Fruit fly (Drosophila melanogaster) whole organism, embryonic: ENCODE data around the gene CG43051.
A peak's percentile ranks its signal among the peaks of the same experiment; 100 is the strongest.

Experiments
- B-H1 ChIP-seq: fragments of 200-800 bp; sonication (Bioruptor generic); IDR thresholded peaks from 3 replicates; pipeline ENCODE4 v1.3.6; 2022; ENCODE audit warnings: missing biosample characterization, missing genetic modification characterization
- B-H2 ChIP-seq: fragments of 200-800 bp; sonication (Bioruptor generic); optimal IDR thresholded peaks from 2 replicates; lab custom pipeline; 2018; ENCODE audit warnings: missing biosample characterization, mild to moderate bottlenecking, missing genetic modification characterization
- BtbVII ChIP-seq: fragments of 200-800 bp; sonication (Bioruptor generic); optimal IDR thresholded peaks from 3 replicates; lab custom pipeline; 2017; ENCODE audit warnings: missing biosample characterization, mild to moderate bottlenecking, missing genetic modification characterization
- CG1024 ChIP-seq: fragments of 200-800 bp; sonication (Bioruptor generic); IDR thresholded peaks from 2 replicates; pipeline ENCODE4 v1.3.6; 2022; ENCODE audit warnings: missing biosample characterization, missing genetic modification characterization
- CG10366 ChIP-seq: fragments of 200-800 bp; sonication (Bioruptor generic); IDR thresholded peaks from 2 replicates; pipeline ENCODE4 v1.3.6; 2022; ENCODE audit warnings: missing biosample characterization, missing genetic modification characterization
- CG10654 ChIP-seq: fragments of 200-800 bp; sonication (Bioruptor generic); optimal IDR thresholded peaks from 2 replicates; lab custom pipeline; 2016; ENCODE audit warnings: missing biosample characterization, missing genetic modification characterization
- CG12155 ChIP-seq: fragments of 200-800 bp; sonication (Bioruptor generic); optimal IDR thresholded peaks from 3 replicates; lab custom pipeline; 2016; ENCODE audit warnings: missing biosample characterization, missing genetic modification characterization
- CG1233 ChIP-seq: fragments of 200-800 bp; sonication (Bioruptor generic); optimal IDR thresholded peaks from 4 replicates; lab custom pipeline; 2018; ENCODE audit warnings: missing biosample characterization, mild to moderate bottlenecking, missing genetic modification characterization
- CG12769 ChIP-seq: fragments of 200-800 bp; sonication (Bioruptor generic); optimal IDR thresholded peaks from 2 replicates; lab custom pipeline; 2019; ENCODE audit warnings: missing biosample characterization, mild to moderate bottlenecking, missing genetic modification characterization, moderate library complexity
- CG13894 ChIP-seq: fragments of 200-800 bp; sonication (Bioruptor generic); optimal IDR thresholded peaks from 3 replicates; lab custom pipeline; 2018; ENCODE audit warnings: missing biosample characterization, mild to moderate bottlenecking, missing genetic modification characterization, moderate library complexity
- CG14710 ChIP-seq: fragments of 200-800 bp; sonication (Bioruptor generic); optimal IDR thresholded peaks from 3 replicates; lab custom pipeline; 2019; ENCODE audit warnings: missing biosample characterization, mild to moderate bottlenecking, missing genetic modification characterization, moderate library complexity
- CG14860 ChIP-seq: fragments of 200-800 bp; sonication (Bioruptor generic); IDR thresholded peaks from 3 replicates; pipeline ENCODE4 v1.3.6; 2022; ENCODE audit warnings: missing biosample characterization, missing genetic modification characterization; ENCODE audit not compliant: partially characterized antibody
- CG18599 ChIP-seq: fragments of 200-800 bp; sonication (Bioruptor generic); optimal IDR thresholded peaks from 3 replicates; lab custom pipeline; 2017; ENCODE audit warnings: missing biosample characterization, missing genetic modification characterization, mild to moderate bottlenecking, moderate library complexity, missing genetic modification reagents
- CG3065 ChIP-seq: fragments of 200-800 bp; sonication (Bioruptor generic); optimal IDR thresholded peaks from 2 replicates; lab custom pipeline; 2016; ENCODE audit warnings: missing biosample characterization, missing genetic modification characterization
- CG32532 ChIP-seq: fragments of 200-800 bp; sonication (Bioruptor generic); IDR thresholded peaks from 2 replicates; pipeline ENCODE4 v1.3.6; 2022; ENCODE audit warnings: missing biosample characterization, missing genetic modification characterization
- CG3281 ChIP-seq: fragments of 200-800 bp; sonication (Bioruptor generic); optimal IDR thresholded peaks from 3 replicates; lab custom pipeline; 2017; ENCODE audit warnings: missing biosample characterization, mild to moderate bottlenecking, missing genetic modification characterization
- CG34376 ChIP-seq: fragments of 200-800 bp; sonication (Bioruptor generic); optimal IDR thresholded peaks from 2 replicates; lab custom pipeline; 2018; ENCODE audit warnings: missing biosample characterization, mild to moderate bottlenecking, missing genetic modification characterization
- CG4328 ChIP-seq: fragments of 200-800 bp; sonication (Bioruptor generic); optimal IDR thresholded peaks from 3 replicates; lab custom pipeline; 2017; ENCODE audit warnings: missing biosample characterization, missing genetic modification reagents, missing genetic modification characterization
- CG4404 ChIP-seq: fragments of 200-800 bp; sonication (Bioruptor generic); IDR thresholded peaks from 2 replicates; pipeline ENCODE4 v1.3.6; 2022; ENCODE audit warnings: missing biosample characterization, missing genetic modification characterization
- CG4730 ChIP-seq: fragments of 200-800 bp; sonication (Bioruptor generic); IDR thresholded peaks from 2 replicates; pipeline ENCODE4 v1.3.6; 2022; ENCODE audit warnings: missing biosample characterization, missing genetic modification characterization
- CG5180 ChIP-seq: fragments of 200-800 bp; sonication (Bioruptor generic); optimal IDR thresholded peaks from 3 replicates; lab custom pipeline; 2017; ENCODE audit warnings: missing biosample characterization, missing genetic modification characterization, mild to moderate bottlenecking, moderate library complexity, missing genetic modification reagents
- CG6654 ChIP-seq: fragments of 200-800 bp; sonication (Bioruptor generic); optimal IDR thresholded peaks from 2 replicates; lab custom pipeline; 2017; ENCODE audit warnings: missing biosample characterization, mild to moderate bottlenecking, missing genetic modification characterization
- CG9215 ChIP-seq: fragments of 200-800 bp; sonication (Bioruptor generic); IDR thresholded peaks from 2 replicates; pipeline ENCODE4 v1.3.6; 2022; ENCODE audit warnings: missing biosample characterization, missing genetic modification characterization
- CG9932 ChIP-seq: fragments of 200-800 bp; sonication (Bioruptor generic); IDR thresholded peaks from 2 replicates; pipeline ENCODE4 v1.3.6; 2022; ENCODE audit warnings: missing biosample characterization, missing genetic modification characterization
- CkIIα-i1 ChIP-seq: fragments of 200-800 bp; sonication (Bioruptor generic); IDR thresholded peaks from 2 replicates; pipeline ENCODE4 v1.3.6; 2022; ENCODE audit warnings: missing biosample characterization, missing genetic modification characterization
- Dll ChIP-seq: fragments of 200-800 bp; sonication (Bioruptor generic); IDR thresholded peaks from 4 replicates; pipeline ENCODE4 v1.3.6; 2022; ENCODE audit warnings: missing biosample characterization, missing genetic modification characterization; ENCODE audit not compliant: partially characterized antibody
- ERR ChIP-seq: fragments of 200-800 bp; sonication (Bioruptor generic); optimal IDR thresholded peaks from 2 replicates; lab custom pipeline; 2016; ENCODE audit warnings: missing biosample characterization, missing genetic modification characterization
- Ets97D ChIP-seq: fragments of 200-800 bp; sonication (Bioruptor generic); optimal IDR thresholded peaks from 3 replicates; lab custom pipeline; 2016; ENCODE audit warnings: missing biosample characterization, missing genetic modification characterization
- Med ChIP-seq: fragments of 200-800 bp; sonication (Bioruptor generic); peaks from one replicate; lab custom pipeline; 2016; ENCODE audit warnings: missing biosample characterization, missing genetic modification characterization, mild to moderate bottlenecking, inconsistent platforms, moderate library complexity
- Six4 ChIP-seq: fragments of 200-800 bp; sonication (Bioruptor generic); optimal IDR thresholded peaks from 2 replicates; lab custom pipeline; 2016; ENCODE audit warnings: missing biosample characterization, missing genetic modification characterization
- Sry-δ ChIP-seq: fragments of 200-800 bp; sonication (Bioruptor generic); optimal IDR thresholded peaks from 2 replicates; lab custom pipeline; 2016; ENCODE audit warnings: missing biosample characterization, missing genetic modification characterization
- Stat92E ChIP-seq, 3 experiments: fragments of >200 bp in 2 of 3; fragments of 200-800 bp in 1 of 3; sonication (Bioruptor generic) in 1 of 3; optimal IDR thresholded peaks; 2 replicates each; lab custom pipeline; 2017 to 2019; ENCODE audit warnings: missing biosample characterization in 3 of 3, missing genetic modification characterization in 3 of 3, mild to moderate bottlenecking in 1 of 3, moderate library complexity in 1 of 3
- abd-A ChIP-seq: fragments of 200-800 bp; sonication (Bioruptor generic); optimal IDR thresholded peaks from 3 replicates; lab custom pipeline; 2019; ENCODE audit warnings: missing biosample characterization, mild to moderate bottlenecking, missing genetic modification characterization, moderate library complexity
- cad ChIP-seq: fragments of >200 bp; optimal IDR thresholded peaks from 2 replicates; lab custom pipeline; 2017; ENCODE audit warnings: missing biosample characterization, missing genetic modification characterization
- eve ChIP-seq, 2 experiments: fragments of >200 bp; optimal IDR thresholded peaks; 2 replicates each; lab custom pipeline; 2017; ENCODE audit warnings: missing biosample characterization in 2 of 2, missing genetic modification characterization in 2 of 2
- exex ChIP-seq: fragments of 200-800 bp; sonication (Bioruptor generic); optimal IDR thresholded peaks from 4 replicates; lab custom pipeline; 2018; ENCODE audit warnings: missing biosample characterization, mild to moderate bottlenecking, missing genetic modification characterization, moderate library complexity
- fd64A ChIP-seq: fragments of 200-800 bp; sonication (Bioruptor generic); optimal IDR thresholded peaks from 3 replicates; lab custom pipeline; 2018; ENCODE audit warnings: missing biosample characterization, mild to moderate bottlenecking, missing genetic modification characterization
- grn ChIP-seq: fragments of 200-800 bp; sonication (Bioruptor generic); optimal IDR thresholded peaks from 3 replicates; lab custom pipeline; 2017; ENCODE audit warnings: missing biosample characterization, missing genetic modification characterization
- gsb-n ChIP-seq: fragments of 200-800 bp; sonication (Bioruptor generic); optimal IDR thresholded peaks from 3 replicates; lab custom pipeline; 2018; ENCODE audit warnings: missing biosample characterization, mild to moderate bottlenecking, missing genetic modification characterization
- h ChIP-seq: fragments of >200 bp; optimal IDR thresholded peaks from 2 replicates; lab custom pipeline; 2017
- ind ChIP-seq: fragments of 200-800 bp; sonication (Bioruptor generic); optimal IDR thresholded peaks from 3 replicates; lab custom pipeline; 2016; ENCODE audit warnings: missing biosample characterization, missing genetic modification characterization
- insv ChIP-seq, 2 experiments: fragments of 200-800 bp; sonication (Bioruptor generic); optimal IDR thresholded peaks; 3 replicates each; lab custom pipeline; 2016 to 2018; ENCODE audit warnings: missing biosample characterization in 2 of 2, missing genetic modification characterization in 2 of 2
- knrl ChIP-seq: fragments of 200-800 bp; sonication (Bioruptor generic); IDR thresholded peaks from 3 replicates; pipeline ENCODE4 v1.3.6; 2022; ENCODE audit warnings: missing biosample characterization, missing genetic modification characterization; ENCODE audit not compliant: partially characterized antibody
- maf-S ChIP-seq: fragments of 200-800 bp; sonication (Bioruptor generic); optimal IDR thresholded peaks from 2 replicates; lab custom pipeline; 2016; ENCODE audit warnings: missing biosample characterization, missing genetic modification characterization
- mirr ChIP-seq: fragments of 200-800 bp; sonication (Bioruptor generic); optimal IDR thresholded peaks from 3 replicates; lab custom pipeline; 2018; ENCODE audit warnings: missing biosample characterization, mild to moderate bottlenecking, missing genetic modification characterization
- nom ChIP-seq: fragments of 200-800 bp; sonication (Bioruptor generic); optimal IDR thresholded peaks from 2 replicates; lab custom pipeline; 2017; ENCODE audit warnings: missing biosample characterization, missing genetic modification characterization, mild to moderate bottlenecking, moderate library complexity, missing genetic modification reagents
- pita ChIP-seq: fragments of 200-800 bp; sonication (Bioruptor generic); optimal IDR thresholded peaks from 2 replicates; lab custom pipeline; 2017; ENCODE audit warnings: missing biosample characterization, mild to moderate bottlenecking, missing genetic modification characterization
- run ChIP-seq: fragments of 200-800 bp; sonication (Bioruptor generic); optimal IDR thresholded peaks from 3 replicates; lab custom pipeline; 2018; ENCODE audit warnings: missing biosample characterization, mild to moderate bottlenecking, missing genetic modification characterization
- scrt ChIP-seq: fragments of 200-800 bp; sonication (Bioruptor generic); optimal IDR thresholded peaks from 2 replicates; lab custom pipeline; 2018; ENCODE audit warnings: missing biosample characterization, mild to moderate bottlenecking, missing genetic modification characterization, moderate library complexity
- sens-2 ChIP-seq: fragments of 200-800 bp; sonication (Bioruptor generic); IDR thresholded peaks from 2 replicates; pipeline ENCODE4 v1.3.6; 2022; ENCODE audit warnings: missing biosample characterization, missing genetic modification characterization
- tll ChIP-seq, 2 experiments: fragments of 200-800 bp in 1 of 2; fragments of >200 bp in 1 of 2; sonication (Bioruptor generic) in 1 of 2; optimal IDR thresholded peaks; 2 replicates each; lab custom pipeline; 2017 to 2019; ENCODE audit warnings: missing biosample characterization in 2 of 2, missing genetic modification characterization in 2 of 2, mild to moderate bottlenecking in 1 of 2, moderate library complexity in 1 of 2

The CG43051 gene

DNA sequence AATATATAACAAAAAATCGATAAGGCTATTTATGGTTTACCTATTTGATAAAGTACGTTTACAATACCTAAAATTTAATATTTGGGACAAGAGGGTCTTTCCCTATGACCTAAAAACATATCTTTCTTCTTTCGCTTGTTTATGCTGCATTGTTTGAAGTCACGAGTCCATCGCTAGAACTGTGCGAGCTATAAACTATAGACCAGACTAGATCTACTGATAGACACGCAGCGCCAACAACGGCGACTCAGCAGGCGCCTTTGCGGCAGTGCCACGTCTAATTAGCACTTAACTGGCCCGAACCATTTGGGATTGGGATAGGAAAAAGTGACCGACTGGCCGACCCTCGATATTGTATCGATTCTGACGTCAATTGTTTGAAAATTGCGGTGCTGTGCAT lies 34.8 kb upstream of the CG43051 start (continued):
- TF ChIP-seq CG3065 (GFP tag; lab: Kevin White, UChicago) (no peak), Stat92E (GFP tag; optimal IDR thresholded peaks at IDR 0.05; lab: Kevin White, UChicago) (no peak), CG14710 (tag; lab: Kevin White, UChicago) (no peak), maf-S (GFP tag; lab: Kevin White, UChicago) (no peak), fd64A (GFP tag; lab: Kevin White, UChicago) (no peak), grn (GFP tag; lab: Kevin White, UChicago) (peak; percentile 68), CG10366 (GFP tag; lab: Robert Waterston, UW) (no peak), B-H1 (no peak), Sry-δ (GFP tag; lab: Kevin White, UChicago) (peak; percentile 38), CG1233 (GFP tag; lab: Kevin White, UChicago) (no peak), abd-A (tag; lab: Kevin White, UChicago) (no peak), CG18599 (GFP tag; lab: Kevin White, UChicago) (no peak), CkIIα-i1 (GFP tag; lab: Robert Waterston, UW) (no peak), run (no peak), insv (GFP tag; optimal IDR thresholded peaks at IDR 0.05; lab: Kevin White, UChicago) (peak in 1 of 2 experiments; percentile 42), Dll (peak; percentile 48; the same call in 2 of the 4 replicates), CG4404 (GFP tag; lab: Robert Waterston, UW) (no peak), tll (GFP tag; optimal IDR thresholded peaks at IDR 0.05; lab: Kevin White, UChicago) (no peak), CG10654 (no peak), knrl (GFP tag; lab: Robert Waterston, UW) (no peak)

DNA sequence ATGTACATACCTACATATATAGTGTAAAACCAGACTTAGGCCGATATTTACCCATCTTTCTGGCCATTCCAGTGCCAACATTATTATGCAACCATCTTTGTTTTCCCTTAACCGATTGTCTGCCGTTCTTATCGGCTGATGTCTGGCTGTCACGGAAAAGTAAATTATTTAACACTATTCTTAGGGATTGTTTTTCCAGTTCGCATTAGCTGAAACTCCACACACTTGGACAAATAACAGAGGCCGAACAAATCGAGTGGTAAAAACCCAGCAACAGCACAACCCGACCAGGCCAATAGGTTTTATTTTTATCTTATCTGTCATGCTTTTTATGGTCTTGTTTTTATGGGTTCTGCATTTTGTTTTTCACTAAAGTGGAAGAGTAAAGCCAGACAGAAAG lies 34.2 kb upstream of the CG43051 start:
- peak; percentile 45 for TF ChIP-seq B-H2 (GFP tag; lab: Kevin White, UChicago)
- TF ChIP-seq CG9932 (GFP tag; lab: Robert Waterston, UW) = no peak
- no peak for TF ChIP-seq CG4328 (GFP tag; lab: Kevin White, UChicago)
- TF ChIP-seq ind (GFP tag; lab: Kevin White, UChicago) = no peak
- TF ChIP-seq ERR = no peak
- TF ChIP-seq gsb-n (tag; lab: Kevin White, UChicago) = no peak
- TF ChIP-seq CG3281 = peak; percentile 19
- no peak for TF ChIP-seq Ets97D
- TF ChIP-seq CG1024 (GFP tag; lab: Robert Waterston, UW) = no peak
- TF ChIP-seq cad (GFP tag; lab: Kevin White, UChicago) = peak; percentile 18
- TF ChIP-seq h (lab: Kevin White, UChicago) = no peak
- peak; percentile 26 for TF ChIP-seq CG13894 (tag; lab: Kevin White, UChicago)
- peak; percentile 43 for TF ChIP-seq BtbVII
- no peak for TF ChIP-seq CG9215 (GFP tag; lab: Robert Waterston, UW)
- no peak for TF ChIP-seq tll (GFP tag; optimal IDR thresholded peaks at IDR 0.05; lab: Kevin White, UChicago)
- TF ChIP-seq nom (GFP tag; lab: Kevin White, UChicago) = no peak
- peak; percentile 60 for TF ChIP-seq mirr (GFP tag; lab: Kevin White, UChicago)
- no peak for TF ChIP-seq CG14860 (GFP tag; lab: Robert Waterston, UW)
- peak; percentile 43 for TF ChIP-seq exex (tag; lab: Kevin White, UChicago)
- TF ChIP-seq Six4 (GFP tag; lab: Kevin White, UChicago) = no peak
- TF ChIP-seq CG6654 (GFP tag; lab: Kevin White, UChicago) = no peak
- TF ChIP-seq Med = peak; percentile 66
- TF ChIP-seq CG4730 (GFP tag; lab: Robert Waterston, UW) = no peak
- TF ChIP-seq sens-2 = no peak
- no peak for TF ChIP-seq CG12155
- TF ChIP-seq eve (GFP tag; optimal IDR thresholded peaks at IDR 0.05; lab: Kevin White, UChicago) = peak in 1 of 2 experiments; percentile 41
- TF ChIP-seq pita (GFP tag; lab: Kevin White, UChicago) = no peak
- peak; percentile 12 for TF ChIP-seq CG34376
- peak; percentile 4 for TF ChIP-seq CG5180 (GFP tag; lab: Kevin White, UChicago)
- 0 out of 2 replicates have a peak, but pooled peaks have one; percentile 11 for TF ChIP-seq CG32532
- TF ChIP-seq CG12769 (tag; lab: Kevin White, UChicago) = peak; percentile 36
- no peak for TF ChIP-seq scrt
